Fruit fly (Drosophila melanogaster) Kc167 (cell line): ENCODE results near the gene CG42263.
A peak's percentile ranks its signal among the peaks of the same experiment; 100 is the strongest.

Experiments used
- Myc ChIP-seq: fragments of >200 bp; optimal IDR thresholded peaks from 2 replicates; lab custom pipeline; 2017; ENCODE audit warnings: missing external identifiers
- Sin3A ChIP-seq: fragments of >200 bp; optimal IDR thresholded peaks from 2 replicates; lab custom pipeline; 2018; ENCODE audit warnings: missing external identifiers
- h ChIP-seq: fragments of >200 bp; optimal IDR thresholded peaks from 3 replicates; lab custom pipeline; 2018; ENCODE audit warnings: missing external identifiers
- insv ChIP-seq: fragments of >200 bp; optimal IDR thresholded peaks from 3 replicates; lab custom pipeline; 2018; ENCODE audit warnings: missing external identifiers
- psq ChIP-seq: fragments of >200 bp; optimal IDR thresholded peaks from 2 replicates; lab custom pipeline; 2017; ENCODE audit warnings: missing external identifiers
- ttk ChIP-seq: sonication (Bioruptor generic); optimal IDR thresholded peaks from 2 replicates; lab custom pipeline; 2017; ENCODE audit warnings: missing external identifiers

The CG42263 gene

dm6 chr3L:19913328-19913936 is 42.2 kb downstream of the CG42263 start, which contains the start of gene Mtr3:
TSS of gene Mtr3 (minus strand) at chr3L:19913715.
- no peak for TF ChIP-seq ttk (lab: Kevin White, UChicago)
- TF ChIP-seq insv (lab: Kevin White, UChicago), result no peak
- TF ChIP-seq psq (lab: Kevin White, UChicago), result no peak
- TF ChIP-seq h, result no peak
- TF ChIP-seq Myc (lab: Kevin White, UChicago), result no peak
- no peak for TF ChIP-seq Sin3A (lab: Kevin White, UChicago)

dm6 chr3L:19910054-19910414 is 45.6 kb downstream of the CG42263 start, which contains the start of the genes Mi-2 and Prp3:
TSS of gene Mi-2 (minus strand) at chr3L:19910215.
TSS of gene Prp3 (plus strand) at chr3L:19910300.
- no peak for TF ChIP-seq psq (lab: Kevin White, UChicago)
- TF ChIP-seq h, result no peak
- TF ChIP-seq Myc (lab: Kevin White, UChicago), result no peak
- no peak for TF ChIP-seq Sin3A (lab: Kevin White, UChicago)
- TF ChIP-seq ttk (lab: Kevin White, UChicago), result no peak
- no peak for TF ChIP-seq insv (lab: Kevin White, UChicago)

dm6 chr3L:19909234-19910053 is 46.2 kb downstream of the CG42263 start:
- TF ChIP-seq insv (lab: Kevin White, UChicago) (no peak), ttk (lab: Kevin White, UChicago) (no peak), Sin3A (lab: Kevin White, UChicago) (no peak), psq (lab: Kevin White, UChicago) (peak; percentile 10)

- no peak for TF ChIP-seq psq (lab: Kevin White, UChicago)
- no peak for TF ChIP-seq insv (lab: Kevin White, UChicago)
- no peak for TF ChIP-seq Sin3A (lab: Kevin White, UChicago)
- no peak for TF ChIP-seq Myc (lab: Kevin White, UChicago)
- TF ChIP-seq h, result no peak
- TF ChIP-seq ttk (lab: Kevin White, UChicago), result no peak
Observed at dm6 chr3L:19908201-19909127, 47.1 kb downstream of the CG42263 start.

dm6 chr3L:19907706-19908070 is 47.9 kb downstream of the CG42263 start:
- TF ChIP-seq h (no peak), insv (lab: Kevin White, UChicago) (no peak), psq (lab: Kevin White, UChicago) (no peak), Myc (lab: Kevin White, UChicago) (no peak), Sin3A (lab: Kevin White, UChicago) (no peak), ttk (lab: Kevin White, UChicago) (no peak)

- TF ChIP-seq h, result no peak
- no peak for TF ChIP-seq psq (lab: Kevin White, UChicago)
- TF ChIP-seq Myc (lab: Kevin White, UChicago), result no peak
- TF ChIP-seq ttk (lab: Kevin White, UChicago), result no peak
- TF ChIP-seq Sin3A (lab: Kevin White, UChicago), result no peak
- TF ChIP-seq insv (lab: Kevin White, UChicago), result no peak
Observed at dm6 chr3L:19906780-19907705, 48.6 kb downstream of the CG42263 start.

dm6 chr3L:19906148-19906752 is 49.3 kb downstream of the CG42263 start:
- TF ChIP-seq psq (lab: Kevin White, UChicago), result no peak
- no peak for TF ChIP-seq Myc (lab: Kevin White, UChicago)
- no peak for TF ChIP-seq Sin3A (lab: Kevin White, UChicago)
- TF ChIP-seq insv (lab: Kevin White, UChicago), result no peak
- no peak for TF ChIP-seq h
- no peak for TF ChIP-seq ttk (lab: Kevin White, UChicago)

dm6 chr3L:19905427-19905826 is 50.2 kb downstream of the CG42263 start:
- TF ChIP-seq h (no peak), ttk (lab: Kevin White, UChicago) (no peak), psq (lab: Kevin White, UChicago) (no peak), insv (lab: Kevin White, UChicago) (no peak), Myc (lab: Kevin White, UChicago) (no peak), Sin3A (lab: Kevin White, UChicago) (no peak)
